Worm (Caenorhabditis elegans): ENCODE measurements around the gene srab-16.
A peak's percentile ranks its signal among the peaks of the same experiment; 100 is the strongest.

srab-16 gene

DNA sequence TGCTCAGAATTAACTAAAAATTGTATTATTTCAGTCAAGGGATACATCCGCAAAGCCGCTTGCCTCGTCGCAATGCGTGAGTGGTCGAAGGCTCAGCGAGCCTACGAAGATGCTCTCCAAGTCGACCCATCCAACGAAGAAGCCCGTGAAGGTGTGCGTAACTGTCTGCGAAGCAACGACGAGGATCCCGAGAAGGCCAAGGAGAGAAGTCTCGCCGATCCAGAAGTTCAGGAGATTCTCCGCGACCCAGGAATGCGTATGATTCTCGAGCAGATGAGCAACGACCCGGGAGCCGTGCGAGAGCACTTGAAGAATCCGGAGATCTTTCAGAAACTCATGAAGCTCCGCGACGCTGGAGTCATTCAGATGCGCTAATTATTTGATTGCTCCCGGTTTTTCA lies 8.2 kb upstream of the srab-16 start:
- TF ChIP-seq tra-4 (tag; optimal IDR thresholded peaks at IDR 0.05): no peak
- TF ChIP-seq ceh-36 (tag; optimal IDR thresholded peaks at IDR 0.05): no peak

DNA sequence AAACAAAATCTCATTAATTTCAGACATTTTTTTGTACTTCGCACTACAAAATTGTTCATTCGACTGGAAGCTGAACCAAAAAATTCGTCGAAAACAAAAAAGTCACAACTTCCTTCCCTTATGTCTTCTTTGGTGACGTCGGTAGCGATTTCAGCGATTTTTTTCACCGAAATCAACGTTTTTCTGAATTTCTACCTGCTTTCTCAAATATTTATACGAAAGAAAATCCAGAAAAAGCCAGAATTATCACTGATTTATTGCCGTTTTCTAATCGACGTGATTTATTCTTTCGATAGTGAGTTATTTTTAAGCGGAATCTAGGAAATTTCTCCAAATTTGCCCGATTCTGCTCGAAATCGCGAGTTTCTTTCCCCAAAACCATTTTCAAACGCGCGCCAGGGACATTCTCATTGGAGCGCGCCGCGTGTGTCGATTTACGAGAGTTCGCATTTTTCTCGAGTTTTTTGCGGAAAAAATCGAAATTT lies 7.6 kb upstream of the srab-16 start, which contains the start of gene srbc-58:
TSS of gene srbc-58 (plus strand) at position 121 of the 485 bp plus-strand sequence.
- TF ChIP-seq F13C5.2 (tag; optimal IDR thresholded peaks at IDR 0.05) (no peak), sea-1 (GFP tag; conservative IDR thresholded peaks at IDR 0.05) (0 out of 2 replicates have a peak, but pooled peaks have one; percentile 44)

DNA sequence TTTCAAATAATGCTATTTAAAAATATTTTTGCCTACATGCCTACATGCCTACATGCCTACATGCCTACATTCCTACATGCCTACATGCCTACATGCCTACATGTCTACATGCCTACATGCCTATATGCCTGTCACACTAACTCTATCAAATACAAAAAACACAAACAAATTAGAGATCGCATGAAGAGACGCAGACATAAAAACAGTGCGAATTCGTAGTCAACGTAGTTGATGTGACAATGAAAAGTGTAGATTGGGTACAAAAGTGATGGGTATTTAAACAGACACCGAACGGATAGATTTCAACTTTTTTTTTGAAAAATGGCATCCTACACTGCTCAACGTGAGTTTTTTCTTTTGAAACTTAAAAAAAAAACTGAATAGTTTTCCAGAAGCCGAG lies 5.2 kb upstream of the srab-16 start, which contains the start of gene R09E12.9:
TSS of gene R09E12.9 (plus strand) at position 316 of the 400 bp plus-strand sequence.
- no peak for TF ChIP-seq sea-1 (GFP tag; conservative IDR thresholded peaks at IDR 0.05)
- no peak for TF ChIP-seq ceh-36 (tag; optimal IDR thresholded peaks at IDR 0.05)
- no peak for TF ChIP-seq tbx-37 (GFP tag; conservative IDR thresholded peaks at IDR 0.05)
- no peak for TF ChIP-seq pes-1 (GFP tag; IDR thresholded peaks at IDR 0.05)
- no peak for TF ChIP-seq hmg-4 (GFP tag; optimal IDR thresholded peaks at IDR 0.05)

DNA sequence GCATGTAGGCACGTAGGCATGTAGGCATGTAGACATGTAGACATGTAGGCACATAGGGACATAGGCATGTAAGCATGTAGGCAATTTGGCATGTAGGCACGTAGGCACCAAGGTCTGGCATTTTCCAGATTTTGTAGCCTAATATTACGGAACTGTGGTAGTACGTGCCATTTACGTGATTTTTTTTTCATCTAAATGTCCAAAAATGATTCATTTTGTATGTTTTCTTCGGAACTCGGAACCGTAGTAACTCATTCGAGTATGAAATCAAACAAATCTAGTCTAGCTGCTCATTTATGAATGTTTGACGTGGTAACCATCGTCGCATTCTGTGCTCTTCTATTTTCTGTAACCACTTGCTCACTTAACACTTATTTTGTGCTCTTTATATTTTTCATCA lies 4.2 kb upstream of the srab-16 start, which contains the start of gene srbc-59:
TSS of gene srbc-59 (plus strand) at position 301 of the 400 bp plus-strand sequence.
- TF ChIP-seq hmbx-1 (tag; optimal IDR thresholded peaks at IDR 0.05): no peak
- TF ChIP-seq tbx-11 (GFP tag; IDR thresholded peaks at IDR 0.05): no peak
- TF ChIP-seq flt-1 (GFP tag; IDR thresholded peaks at IDR 0.05): no peak
- TF ChIP-seq ceh-36 (tag; optimal IDR thresholded peaks at IDR 0.05): no peak
- no peak for TF ChIP-seq sea-1 (GFP tag; conservative IDR thresholded peaks at IDR 0.05)
- TF ChIP-seq hmg-4 (GFP tag; optimal IDR thresholded peaks at IDR 0.05): no peak
- no peak for TF ChIP-seq ets-7 (tag; optimal IDR thresholded peaks at IDR 0.05)
- TF ChIP-seq tra-4 (tag; optimal IDR thresholded peaks at IDR 0.05): no peak
- no peak for TF ChIP-seq ceh-13 (GFP tag; optimal IDR thresholded peaks at IDR 0.05)

DNA sequence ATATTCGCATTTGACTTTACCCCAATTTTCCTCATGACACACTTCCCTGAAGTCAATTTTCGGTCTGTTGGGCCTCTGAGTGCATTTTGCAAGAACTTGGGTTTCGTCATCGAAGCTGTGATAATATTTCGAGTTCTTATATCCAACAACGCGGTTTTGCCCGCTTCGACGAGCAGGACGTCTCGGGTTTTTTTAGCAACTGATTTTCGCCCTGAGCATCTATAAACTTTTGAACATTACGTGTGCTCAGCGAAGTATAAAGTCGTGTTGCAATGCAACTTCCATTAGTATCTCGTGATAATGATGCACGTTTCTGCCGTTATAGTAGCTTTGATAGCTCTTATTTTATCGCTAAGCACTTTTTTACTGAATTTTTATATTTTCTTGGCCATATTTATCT lies 2.5 kb upstream of the srab-16 start, which contains the start of gene srbc-60:
TSS of gene srbc-60 (plus strand) at position 301 of the 400 bp plus-strand sequence.
- TF ChIP-seq B0310.2 (tag; optimal IDR thresholded peaks at IDR 0.05) (no peak), pes-1 (GFP tag; IDR thresholded peaks at IDR 0.05) (no peak), hnd-1 (tag; optimal IDR thresholded peaks at IDR 0.05) (no peak), aly-1 (tag; optimal IDR thresholded peaks at IDR 0.05) (no peak), hmbx-1 (tag; optimal IDR thresholded peaks at IDR 0.05) (no peak), ets-7 (tag; optimal IDR thresholded peaks at IDR 0.05) (no peak), scrt-1 (GFP tag; IDR thresholded peaks at IDR 0.05) (no peak), F13C5.2 (tag; optimal IDR thresholded peaks at IDR 0.05) (no peak), ceh-13 (GFP tag; optimal IDR thresholded peaks at IDR 0.05) (no peak), ceh-36 (tag; optimal IDR thresholded peaks at IDR 0.05) (no peak), tbx-37 (GFP tag; conservative IDR thresholded peaks at IDR 0.05) (no peak), tbx-11 (GFP tag; IDR thresholded peaks at IDR 0.05) (no peak), sea-1 (GFP tag; conservative IDR thresholded peaks at IDR 0.05) (no peak), tra-4 (tag; optimal IDR thresholded peaks at IDR 0.05) (no peak), ama-1 (optimal IDR thresholded peaks at IDR 0.05) (no peak), flt-1 (GFP tag; IDR thresholded peaks at IDR 0.05) (no peak), hmg-4 (GFP tag; optimal IDR thresholded peaks at IDR 0.05) (no peak)

DNA sequence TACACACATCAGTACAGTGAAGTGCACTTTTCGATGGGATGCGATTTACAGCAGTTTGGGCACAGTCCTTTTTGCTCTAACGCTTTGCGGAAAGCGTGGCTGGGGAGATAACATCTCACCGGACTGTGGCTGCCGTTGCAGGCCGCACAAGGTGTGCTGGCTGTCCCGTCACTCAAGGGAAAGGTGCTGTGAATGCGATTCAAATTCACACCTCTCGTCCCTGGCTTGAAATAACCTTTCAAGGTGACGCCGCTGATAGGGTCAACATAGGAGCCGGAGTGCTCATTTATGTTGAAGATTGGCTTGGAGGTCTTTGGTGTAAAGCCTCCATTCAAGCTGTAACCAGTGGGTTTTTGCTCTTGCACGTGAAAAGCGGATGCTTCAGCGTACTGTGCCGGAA lies 11.6 kb downstream of the srab-16 start:
- TF ChIP-seq sea-1 (GFP tag; conservative IDR thresholded peaks at IDR 0.05) (no peak), hnd-1 (tag; optimal IDR thresholded peaks at IDR 0.05) (no peak), scrt-1 (GFP tag; IDR thresholded peaks at IDR 0.05) (no peak), ceh-36 (tag; optimal IDR thresholded peaks at IDR 0.05) (no peak), pes-1 (GFP tag; IDR thresholded peaks at IDR 0.05) (no peak), flt-1 (GFP tag; IDR thresholded peaks at IDR 0.05) (no peak), B0310.2 (tag; optimal IDR thresholded peaks at IDR 0.05) (no peak), hmg-4 (GFP tag; optimal IDR thresholded peaks at IDR 0.05) (no peak), tra-4 (tag; optimal IDR thresholded peaks at IDR 0.05) (no peak), aly-1 (tag; optimal IDR thresholded peaks at IDR 0.05) (no peak), ceh-13 (GFP tag; optimal IDR thresholded peaks at IDR 0.05) (no peak), tbx-11 (GFP tag; IDR thresholded peaks at IDR 0.05) (no peak), ets-7 (tag; optimal IDR thresholded peaks at IDR 0.05) (no peak), F13C5.2 (tag; optimal IDR thresholded peaks at IDR 0.05) (no peak)

DNA sequence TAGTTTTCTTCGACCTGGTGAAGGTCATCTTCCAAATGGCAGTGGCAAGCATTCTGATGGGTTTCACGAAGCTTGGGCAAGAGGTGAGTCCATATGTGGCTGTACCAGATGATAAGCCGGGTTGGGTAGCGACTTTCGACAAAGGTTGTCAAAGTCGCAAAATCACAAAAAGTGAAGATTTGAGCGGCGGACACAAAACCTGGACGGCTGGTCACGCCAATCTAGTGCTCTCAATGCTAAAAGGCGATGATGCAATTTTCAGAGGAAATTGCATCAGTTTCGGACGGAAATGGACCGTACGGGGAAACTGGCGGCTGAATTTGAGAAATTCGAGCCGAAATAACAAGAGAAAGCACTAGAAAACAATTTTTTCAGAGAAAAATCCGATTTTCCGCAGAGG lies 14.7 kb downstream of the srab-16 start:
- TF ChIP-seq tbx-11 (GFP tag; IDR thresholded peaks at IDR 0.05): no peak
- TF ChIP-seq flt-1 (GFP tag; IDR thresholded peaks at IDR 0.05): no peak

DNA sequence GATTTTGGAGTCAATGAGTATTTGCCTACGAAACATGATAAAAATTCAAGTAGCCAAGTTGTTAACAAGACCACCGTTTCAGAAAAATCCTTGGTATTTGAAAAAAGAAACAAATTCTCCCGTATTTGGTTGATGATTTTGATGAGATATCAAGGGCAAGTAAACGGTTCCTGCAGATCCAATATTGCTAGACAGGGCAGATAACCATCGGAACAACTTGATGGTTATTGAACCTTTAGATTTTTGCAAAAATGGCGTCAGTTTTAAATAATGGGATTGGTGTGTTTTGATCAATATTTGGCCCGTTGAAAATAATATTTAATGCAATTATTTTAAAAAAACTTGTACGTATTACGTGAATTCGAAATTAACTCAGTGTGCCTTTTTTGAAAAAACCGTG lies 17.7 kb downstream of the srab-16 start:
- no peak for TF ChIP-seq ceh-13 (GFP tag; optimal IDR thresholded peaks at IDR 0.05)
- no peak for TF ChIP-seq ets-7 (tag; optimal IDR thresholded peaks at IDR 0.05)
- no peak for TF ChIP-seq tra-4 (tag; optimal IDR thresholded peaks at IDR 0.05)
- TF ChIP-seq tbx-37 (GFP tag; conservative IDR thresholded peaks at IDR 0.05): no peak
- TF ChIP-seq flt-1 (GFP tag; IDR thresholded peaks at IDR 0.05): no peak
- TF ChIP-seq hmbx-1 (tag; optimal IDR thresholded peaks at IDR 0.05): no peak
- TF ChIP-seq pes-1 (GFP tag; IDR thresholded peaks at IDR 0.05): no peak
- no peak for TF ChIP-seq ceh-36 (tag; optimal IDR thresholded peaks at IDR 0.05)
- no peak for TF ChIP-seq ama-1 (optimal IDR thresholded peaks at IDR 0.05)

DNA sequence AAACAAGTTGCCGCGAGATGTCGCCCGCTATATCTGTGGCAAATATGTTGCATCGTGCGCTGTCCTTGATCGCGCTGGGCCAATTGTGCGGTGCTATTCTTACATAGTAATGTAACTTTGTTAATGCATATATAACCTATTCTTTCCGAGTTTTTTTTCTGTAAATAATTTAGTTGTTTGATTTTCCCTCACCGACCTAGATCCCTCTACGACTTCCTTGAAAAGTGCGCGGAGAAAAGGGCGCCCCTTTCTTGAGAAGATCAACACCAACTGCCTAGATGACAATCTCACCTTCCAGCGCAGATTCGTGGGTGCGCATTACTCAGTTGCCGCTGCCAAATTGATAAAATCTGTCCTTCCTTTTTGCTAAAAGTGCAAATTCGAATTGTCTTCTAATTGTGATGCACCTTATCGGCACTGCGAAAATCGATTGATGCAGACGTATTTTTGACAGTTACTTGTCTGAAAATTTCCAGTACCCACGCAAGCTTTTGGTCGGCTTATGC lies 19.1 kb downstream of the srab-16 start:
- no peak for TF ChIP-seq tbx-37 (GFP tag; conservative IDR thresholded peaks at IDR 0.05)
- no peak for TF ChIP-seq hmbx-1 (tag; optimal IDR thresholded peaks at IDR 0.05)
- no peak for TF ChIP-seq pes-1 (GFP tag; IDR thresholded peaks at IDR 0.05)
- no peak for TF ChIP-seq F13C5.2 (tag; optimal IDR thresholded peaks at IDR 0.05)

Measured in whole organism, early embryonic.